Worm (Caenorhabditis elegans): ENCODE data around the gene Y56A3A.41.

The Y56A3A.41 gene

ce11 chrIII:11915666-11916065 is 22.8 kb upstream of the Y56A3A.41 start, which contains the start of the genes ndab-1 and npp-16:
ndab-1 (minus strand) TSS chrIII:11915712.
npp-16 (plus strand) TSS chrIII:11915928.
- TF ChIP-seq ama-1 (optimal IDR thresholded peaks at IDR 0.05) (no peak), tra-4 (tag; optimal IDR thresholded peaks at IDR 0.05) (no peak), F13C5.2 (tag; optimal IDR thresholded peaks at IDR 0.05) (peak; percentile 48), flt-1 (GFP tag; IDR thresholded peaks at IDR 0.05) (0 out of 2 replicates have a peak, but pooled peaks have one; percentile 3), hnd-1 (tag; optimal IDR thresholded peaks at IDR 0.05) (no peak), pes-1 (GFP tag; IDR thresholded peaks at IDR 0.05) (0 out of 2 replicates have a peak, but pooled peaks have one; percentile 16)

- TF ChIP-seq tbx-11 (GFP tag; IDR thresholded peaks at IDR 0.05) (no peak), hmg-4 (GFP tag; optimal IDR thresholded peaks at IDR 0.05) (no peak), aly-1 (tag; optimal IDR thresholded peaks at IDR 0.05) (no peak), scrt-1 (GFP tag; IDR thresholded peaks at IDR 0.05) (no peak), pes-1 (GFP tag; IDR thresholded peaks at IDR 0.05) (no peak), flt-1 (GFP tag; IDR thresholded peaks at IDR 0.05) (no peak), ets-7 (tag; optimal IDR thresholded peaks at IDR 0.05) (no peak), ama-1 (optimal IDR thresholded peaks at IDR 0.05) (no peak), hnd-1 (tag; optimal IDR thresholded peaks at IDR 0.05) (no peak), ceh-36 (tag; optimal IDR thresholded peaks at IDR 0.05) (no peak), sea-1 (GFP tag; conservative IDR thresholded peaks at IDR 0.05) (no peak), tra-4 (tag; optimal IDR thresholded peaks at IDR 0.05) (no peak), ceh-13 (GFP tag; optimal IDR thresholded peaks at IDR 0.05) (no peak), B0310.2 (tag; optimal IDR thresholded peaks at IDR 0.05) (no peak), tbx-37 (GFP tag; conservative IDR thresholded peaks at IDR 0.05) (no peak), hmbx-1 (tag; optimal IDR thresholded peaks at IDR 0.05) (no peak), F13C5.2 (tag; optimal IDR thresholded peaks at IDR 0.05) (no peak)
These were observed 21.4 kb upstream of the Y56A3A.41 start, which contains the start of gene Y56A3A.16 for ce11 chrIII:11914220-11914619. Y56A3A.16 (minus strand) TSS chrIII:11914320.

ce11 chrIII:11909778-11910177 is 16.9 kb upstream of the Y56A3A.41 start, which contains the start of gene faah-4:
faah-4 (minus strand) TSS chrIII:11909878.
- TF ChIP-seq B0310.2 (tag; optimal IDR thresholded peaks at IDR 0.05) (no peak), sea-1 (GFP tag; conservative IDR thresholded peaks at IDR 0.05) (no peak), ama-1 (optimal IDR thresholded peaks at IDR 0.05) (no peak), scrt-1 (GFP tag; IDR thresholded peaks at IDR 0.05) (no peak), ets-7 (tag; optimal IDR thresholded peaks at IDR 0.05) (no peak), ceh-36 (tag; optimal IDR thresholded peaks at IDR 0.05) (no peak), hmg-4 (GFP tag; optimal IDR thresholded peaks at IDR 0.05) (no peak)

ce11 chrIII:11908660-11909059 is 15.8 kb upstream of the Y56A3A.41 start, which contains the start of gene fbxb-24:
fbxb-24 (plus strand) TSS chrIII:11908960.
- TF ChIP-seq scrt-1 (GFP tag; IDR thresholded peaks at IDR 0.05) (no peak), hmg-4 (GFP tag; optimal IDR thresholded peaks at IDR 0.05) (no peak), B0310.2 (tag; optimal IDR thresholded peaks at IDR 0.05) (no peak), tbx-11 (GFP tag; IDR thresholded peaks at IDR 0.05) (no peak), ama-1 (optimal IDR thresholded peaks at IDR 0.05) (no peak), flt-1 (GFP tag; IDR thresholded peaks at IDR 0.05) (no peak), hmbx-1 (tag; optimal IDR thresholded peaks at IDR 0.05) (no peak), ceh-13 (GFP tag; optimal IDR thresholded peaks at IDR 0.05) (no peak)

- TF ChIP-seq F13C5.2 (tag; optimal IDR thresholded peaks at IDR 0.05) (no peak), tra-4 (tag; optimal IDR thresholded peaks at IDR 0.05) (no peak), hmg-4 (GFP tag; optimal IDR thresholded peaks at IDR 0.05) (no peak), scrt-1 (GFP tag; IDR thresholded peaks at IDR 0.05) (no peak), sea-1 (GFP tag; conservative IDR thresholded peaks at IDR 0.05) (no peak), ceh-36 (tag; optimal IDR thresholded peaks at IDR 0.05) (no peak), ama-1 (optimal IDR thresholded peaks at IDR 0.05) (no peak), ceh-13 (GFP tag; optimal IDR thresholded peaks at IDR 0.05) (no peak), ets-7 (tag; optimal IDR thresholded peaks at IDR 0.05) (no peak), pes-1 (GFP tag; IDR thresholded peaks at IDR 0.05) (no peak), B0310.2 (tag; optimal IDR thresholded peaks at IDR 0.05) (no peak), hmbx-1 (tag; optimal IDR thresholded peaks at IDR 0.05) (no peak), flt-1 (GFP tag; IDR thresholded peaks at IDR 0.05) (no peak), aly-1 (tag; optimal IDR thresholded peaks at IDR 0.05) (no peak), hnd-1 (tag; optimal IDR thresholded peaks at IDR 0.05) (no peak)
These were observed 14.3 kb upstream of the Y56A3A.41 start, which contains the start of gene sdz-33 for ce11 chrIII:11907177-11907576. sdz-33 (plus strand) TSS chrIII:11907477.

ce11 chrIII:11902782-11903181 is 9.9 kb upstream of the Y56A3A.41 start:
- no peak for TF ChIP-seq ets-7 (tag; optimal IDR thresholded peaks at IDR 0.05)
- no peak for TF ChIP-seq hnd-1 (tag; optimal IDR thresholded peaks at IDR 0.05)
- TF ChIP-seq sea-1 (GFP tag; conservative IDR thresholded peaks at IDR 0.05), result no peak
- TF ChIP-seq B0310.2 (tag; optimal IDR thresholded peaks at IDR 0.05), result no peak
- no peak for TF ChIP-seq scrt-1 (GFP tag; IDR thresholded peaks at IDR 0.05)
- no peak for TF ChIP-seq aly-1 (tag; optimal IDR thresholded peaks at IDR 0.05)
- TF ChIP-seq flt-1 (GFP tag; IDR thresholded peaks at IDR 0.05), result no peak
- TF ChIP-seq tbx-11 (GFP tag; IDR thresholded peaks at IDR 0.05), result no peak
- no peak for TF ChIP-seq hmg-4 (GFP tag; optimal IDR thresholded peaks at IDR 0.05)
- no peak for TF ChIP-seq F13C5.2 (tag; optimal IDR thresholded peaks at IDR 0.05)
- no peak for TF ChIP-seq pes-1 (GFP tag; IDR thresholded peaks at IDR 0.05)
- no peak for TF ChIP-seq hmbx-1 (tag; optimal IDR thresholded peaks at IDR 0.05)
- no peak for TF ChIP-seq tra-4 (tag; optimal IDR thresholded peaks at IDR 0.05)
- no peak for TF ChIP-seq ama-1 (optimal IDR thresholded peaks at IDR 0.05)
- TF ChIP-seq ceh-36 (tag; optimal IDR thresholded peaks at IDR 0.05), result no peak
- no peak for TF ChIP-seq ceh-13 (GFP tag; optimal IDR thresholded peaks at IDR 0.05)
- no peak for TF ChIP-seq tbx-37 (GFP tag; conservative IDR thresholded peaks at IDR 0.05)

- no peak for TF ChIP-seq flt-1 (GFP tag; IDR thresholded peaks at IDR 0.05)
- no peak for TF ChIP-seq tra-4 (tag; optimal IDR thresholded peaks at IDR 0.05)
- no peak for TF ChIP-seq ceh-36 (tag; optimal IDR thresholded peaks at IDR 0.05)
- no peak for TF ChIP-seq aly-1 (tag; optimal IDR thresholded peaks at IDR 0.05)
- TF ChIP-seq hmg-4 (GFP tag; optimal IDR thresholded peaks at IDR 0.05), result no peak
- no peak for TF ChIP-seq pes-1 (GFP tag; IDR thresholded peaks at IDR 0.05)
- no peak for TF ChIP-seq tbx-37 (GFP tag; conservative IDR thresholded peaks at IDR 0.05)
- TF ChIP-seq tbx-11 (GFP tag; IDR thresholded peaks at IDR 0.05), result no peak
- TF ChIP-seq ceh-13 (GFP tag; optimal IDR thresholded peaks at IDR 0.05), result no peak
- TF ChIP-seq hmbx-1 (tag; optimal IDR thresholded peaks at IDR 0.05), result no peak
- TF ChIP-seq B0310.2 (tag; optimal IDR thresholded peaks at IDR 0.05), result no peak
- TF ChIP-seq scrt-1 (GFP tag; IDR thresholded peaks at IDR 0.05), result no peak
- TF ChIP-seq ets-7 (tag; optimal IDR thresholded peaks at IDR 0.05), result no peak
- no peak for TF ChIP-seq F13C5.2 (tag; optimal IDR thresholded peaks at IDR 0.05)
- TF ChIP-seq sea-1 (GFP tag; conservative IDR thresholded peaks at IDR 0.05), result no peak
- no peak for TF ChIP-seq ama-1 (optimal IDR thresholded peaks at IDR 0.05)
- no peak for TF ChIP-seq hnd-1 (tag; optimal IDR thresholded peaks at IDR 0.05)
These were observed 7.2 kb upstream of the Y56A3A.41 start for ce11 chrIII:11900022-11900421.

Measured in whole organism, early embryonic.